Worm (Caenorhabditis elegans) whole organism, late embryonic: ENCODE data around the gene Y49E10.29.

Experiments
- ama-1 ChIP-seq: fragments of 150-350 bp; optimal IDR thresholded peaks from 2 replicates; lab custom pipeline; 2014
- elt-2 ChIP-seq: sonication (generic microtip); optimal IDR thresholded peaks from 2 replicates; lab custom pipeline; 2016; ENCODE audit warnings: missing genetic modification reagents, missing genetic modification characterization, missing compliant biosample characterization
- ets-4 ChIP-seq: sonication (generic microtip); optimal IDR thresholded peaks from 2 replicates; lab custom pipeline; 2016; ENCODE audit warnings: missing genetic modification characterization, missing compliant biosample characterization
- nhr-11 ChIP-seq: fragments of 150-350 bp; optimal IDR thresholded peaks from 2 replicates; lab custom pipeline; 2014; ENCODE audit warnings: missing biosample characterization, missing genetic modification characterization
- pax-1 ChIP-seq: fragments of 150-350 bp; optimal IDR thresholded peaks from 2 replicates; lab custom pipeline; 2014; ENCODE audit warnings: missing biosample characterization, missing genetic modification characterization
- pqm-1 ChIP-seq: sonication (generic microtip); optimal IDR thresholded peaks from 2 replicates; lab custom pipeline; 2016; ENCODE audit warnings: missing genetic modification characterization, missing compliant biosample characterization
- sox-4 ChIP-seq: sonication (generic microtip); optimal IDR thresholded peaks from 2 replicates; lab custom pipeline; 2017; ENCODE audit warnings: mild to moderate bottlenecking, missing genetic modification characterization, inconsistent platforms, missing compliant biosample characterization

ce11 chrIII:12427527-12428263, 41.3 kb upstream of the Y49E10.29 start:
- TF ChIP-seq sox-4 (no peak), elt-2 (no peak), ama-1 (no peak), pqm-1 (tag; lab: Kevin White, UChicago) (no peak), ets-4 (no peak), nhr-11 (tag; lab: Kevin White, UChicago) (no peak), pax-1 (tag; lab: Kevin White, UChicago) (no peak)
